Worm (Caenorhabditis elegans) whole organism, L4 larva: ENCODE results near the gene drr-2.

Experiments
- F10B5.3 ChIP-seq: sonication (generic microtip); optimal IDR thresholded peaks from 2 replicates; lab custom pipeline; 2016; ENCODE audit warnings: mild to moderate bottlenecking, missing genetic modification characterization, missing compliant biosample characterization
- F49E8.2 ChIP-seq: sonication (generic microtip); optimal IDR thresholded peaks from 2 replicates; lab custom pipeline; 2016; ENCODE audit warnings: missing compliant biosample characterization, mild to moderate bottlenecking, missing genetic modification characterization, borderline replicate concordance
- T20F7.1 ChIP-seq: fragments of 200-800 bp; sonication (Bioruptor generic); optimal IDR thresholded peaks from 2 replicates; lab custom pipeline; 2018; ENCODE audit warnings: mild to moderate bottlenecking, missing genetic modification characterization, missing compliant biosample characterization
- T26A8.4 ChIP-seq: fragments of 200-800 bp; sonication (Bioruptor generic); IDR thresholded peaks from 2 replicates; pipeline ENCODE4 v1.3.6; 2022; ENCODE audit warnings: missing genetic modification characterization, missing compliant biosample characterization
- Y48G9A.11 ChIP-seq: fragments of 200-800 bp; sonication (Bioruptor generic); IDR thresholded peaks from 2 replicates; pipeline ENCODE4 v1.3.6; 2022; ENCODE audit warnings: missing genetic modification reagents, missing genetic modification characterization, missing compliant biosample characterization
- Y75B8A.6 ChIP-seq: fragments of 200-800 bp; sonication (Bioruptor generic); IDR thresholded peaks from 2 replicates; pipeline ENCODE4 v1.3.6; 2022; ENCODE audit warnings: missing genetic modification reagents, missing genetic modification characterization, missing compliant biosample characterization
- aha-1 ChIP-seq: fragments of 150-350 bp; peaks from one replicate; lab custom pipeline; 2014; ENCODE audit warnings: missing biosample characterization, missing genetic modification characterization
- ama-1 ChIP-seq: fragments of 150-350 bp; optimal IDR thresholded peaks from 2 replicates; lab custom pipeline; 2014; ENCODE audit warnings: inconsistent platforms, mixed read lengths
- attf-4 ChIP-seq: sonication (generic microtip); optimal IDR thresholded peaks from 3 replicates; lab custom pipeline; 2017; ENCODE audit warnings: missing biosample characterization, missing genetic modification characterization
- ceh-28 ChIP-seq: fragments of 150-350 bp; optimal IDR thresholded peaks from 2 replicates; lab custom pipeline; 2014; ENCODE audit warnings: missing biosample characterization, missing genetic modification reagents, missing genetic modification characterization
- ceh-44 ChIP-seq: fragments of 200-800 bp; sonication (Bioruptor generic); IDR thresholded peaks from 2 replicates; pipeline ENCODE4 v1.3.6; 2022; ENCODE audit warnings: missing genetic modification reagents, missing genetic modification characterization, missing compliant biosample characterization
- ceh-82 ChIP-seq: sonication (generic microtip); optimal IDR thresholded peaks from 2 replicates; lab custom pipeline; 2017; ENCODE audit warnings: missing biosample characterization, missing genetic modification characterization
- daf-16 ChIP-seq, 3 experiments: sonication (generic microtip); optimal IDR thresholded peaks; 2 replicates each; lab custom pipeline; 2016 to 2017; ENCODE audit warnings: missing genetic modification characterization in 3 of 3, missing genetic modification reagents in 3 of 3, mild to moderate bottlenecking in 2 of 3, missing compliant biosample characterization in 2 of 3, missing biosample characterization in 1 of 3, moderate library complexity in 1 of 3
- daf-8 ChIP-seq: fragments of 200-800 bp; sonication (Bioruptor generic); IDR thresholded peaks from 2 replicates; pipeline ENCODE4 v1.3.6; 2022; ENCODE audit warnings: missing genetic modification characterization, missing compliant biosample characterization
- dmd-6 ChIP-seq: fragments of 200-800 bp; sonication (Bioruptor generic); IDR thresholded peaks from 2 replicates; pipeline ENCODE4 v1.3.6; 2022; ENCODE audit warnings: missing genetic modification reagents, missing genetic modification characterization, missing compliant biosample characterization
- dve-1 ChIP-seq: sonication (generic microtip); optimal IDR thresholded peaks from 2 replicates; lab custom pipeline; 2017; ENCODE audit warnings: antibody characterized with exemption, mild to moderate bottlenecking, missing genetic modification characterization, missing compliant biosample characterization; ENCODE audit not compliant: insufficient read depth
- egl-27 ChIP-seq: sonication (generic microtip); optimal IDR thresholded peaks from 3 replicates; lab custom pipeline; 2017; ENCODE audit warnings: missing biosample characterization, missing genetic modification reagents, missing genetic modification characterization
- egl-43 ChIP-seq: fragments of 200-800 bp; sonication (Bioruptor generic); IDR thresholded peaks from 2 replicates; pipeline ENCODE4 v1.3.6; 2022; ENCODE audit warnings: missing genetic modification reagents, missing genetic modification characterization, missing compliant biosample characterization
- fos-1 ChIP-seq: fragments of 150-350 bp; optimal IDR thresholded peaks from 2 replicates; lab custom pipeline; 2014; ENCODE audit warnings: missing biosample characterization, missing genetic modification characterization
- hlh-11 ChIP-seq: fragments of 200-800 bp; sonication (Bioruptor generic); optimal IDR thresholded peaks from 2 replicates; lab custom pipeline; 2018; ENCODE audit warnings: mild to moderate bottlenecking, missing genetic modification characterization, missing compliant biosample characterization
- lin-1 ChIP-seq: fragments of 200-800 bp; sonication (Bioruptor generic); IDR thresholded peaks from 2 replicates; pipeline ENCODE4 v1.3.6; 2022; ENCODE audit warnings: missing genetic modification reagents, missing genetic modification characterization, missing compliant biosample characterization
- lin-13 ChIP-seq: fragments of 150-350 bp; optimal IDR thresholded peaks from 2 replicates; lab custom pipeline; 2014; ENCODE audit warnings: missing biosample characterization, missing genetic modification reagents, missing genetic modification characterization
- lin-29 ChIP-seq: fragments of 200-800 bp; sonication (Bioruptor generic); IDR thresholded peaks from 2 replicates; pipeline ENCODE4 v1.3.6; 2022; ENCODE audit warnings: missing genetic modification reagents, missing genetic modification characterization, missing compliant biosample characterization
- lin-38 ChIP-seq: fragments of 200-800 bp; sonication (Bioruptor generic); IDR thresholded peaks from 2 replicates; pipeline ENCODE4 v1.3.6; 2022; ENCODE audit warnings: missing genetic modification reagents, missing genetic modification characterization, missing compliant biosample characterization
- madf-9 ChIP-seq: fragments of 200-800 bp; sonication (Bioruptor generic); conservative IDR thresholded peaks from 2 replicates; pipeline ENCODE4 v1.3.6; 2022; ENCODE audit warnings: missing genetic modification reagents, missing genetic modification characterization, missing compliant biosample characterization
- mes-2 ChIP-seq: sonication (generic microtip); optimal IDR thresholded peaks from 2 replicates; lab custom pipeline; 2016; ENCODE audit warnings: missing genotype, mild to moderate bottlenecking, missing genetic modification characterization, missing compliant biosample characterization; ENCODE audit not compliant: poor library complexity, severe bottlenecking
- nhr-102 ChIP-seq: sonication (generic microtip); optimal IDR thresholded peaks from 2 replicates; lab custom pipeline; 2016; ENCODE audit warnings: mild to moderate bottlenecking, missing genetic modification characterization, moderate library complexity, missing compliant biosample characterization
- nhr-111 ChIP-seq: fragments of 200-800 bp; sonication (Bioruptor generic); optimal IDR thresholded peaks from 2 replicates; lab custom pipeline; 2018; ENCODE audit warnings: mild to moderate bottlenecking, missing genetic modification characterization, missing compliant biosample characterization
- nhr-237 ChIP-seq: sonication (generic microtip); optimal IDR thresholded peaks from 2 replicates; lab custom pipeline; 2017; ENCODE audit warnings: missing biosample characterization, missing genetic modification characterization
- nhr-28 ChIP-seq: fragments of 150-350 bp; optimal IDR thresholded peaks from 2 replicates; lab custom pipeline; 2014; ENCODE audit warnings: missing biosample characterization, missing genetic modification characterization
- nhr-48 ChIP-seq: sonication (generic microtip); optimal IDR thresholded peaks from 2 replicates; lab custom pipeline; 2016; ENCODE audit warnings: mild to moderate bottlenecking, missing genetic modification characterization, missing compliant biosample characterization
- nhr-76 ChIP-seq: fragments of 150-350 bp; optimal IDR thresholded peaks from 2 replicates; lab custom pipeline; 2014; ENCODE audit warnings: missing biosample characterization, missing genetic modification characterization
- pha-4 ChIP-seq, 2 experiments: fragments of 150-350 bp in 1 of 2; fragments of 200-800 bp in 1 of 2; sonication (Bioruptor generic) in 1 of 2; IDR thresholded peaks in 1 of 2; optimal IDR thresholded peaks in 1 of 2; 2 replicates each; pipeline versions ENCODE4 v1.3.6 to Lab custom; 2014 to 2022; ENCODE audit warnings: missing genetic modification characterization in 2 of 2, missing genetic modification reagents in 2 of 2, missing biosample characterization in 1 of 2, missing compliant biosample characterization in 1 of 2
- php-3 ChIP-seq: fragments of 200-800 bp; sonication (Bioruptor generic); IDR thresholded peaks from 2 replicates; pipeline ENCODE4 v1.3.6; 2022; ENCODE audit warnings: missing genetic modification reagents, missing genetic modification characterization, missing compliant biosample characterization
- pqm-1 ChIP-seq: sonication (generic microtip); optimal IDR thresholded peaks from 2 replicates; lab custom pipeline; 2017; ENCODE audit warnings: missing biosample characterization, missing genetic modification characterization
- tag-97 ChIP-seq: fragments of 200-800 bp; sonication (Bioruptor generic); IDR thresholded peaks from 2 replicates; pipeline ENCODE4 v1.3.6; 2022; ENCODE audit warnings: missing genetic modification characterization, missing compliant biosample characterization
- unc-62 ChIP-seq, 3 experiments: fragments of 150-350 bp in 1 of 3; sonication (generic microtip); optimal IDR thresholded peaks in 2 of 3; peaks in 1 of 3; 1 replicate in 1 of 3; 2 replicates in 2 of 3; lab custom pipeline; 2014 to 2017; ENCODE audit warnings: missing biosample characterization in 3 of 3, missing genetic modification characterization in 3 of 3, missing genetic modification reagents in 3 of 3, missing genotype in 1 of 3
- zip-2 ChIP-seq: fragments of 150-350 bp; optimal IDR thresholded peaks from 2 replicates; lab custom pipeline; 2014; ENCODE audit warnings: missing biosample characterization, missing genetic modification characterization

drr-2 gene

ce11 chrIII:13614206-13614605 is 29.2 kb downstream of the drr-2 start:
- TF ChIP-seq Y75B8A.6 (no peak), madf-9 (no peak), lin-13 (GFP tag; lab: Kevin White, UChicago) (no peak), ama-1 (lab: Kevin White, UChicago) (peak; percentile 36), zip-2 (no peak), nhr-76 (tag; lab: Kevin White, UChicago) (no peak), aha-1 (tag; lab: Kevin White, UChicago) (peak; percentile 77), unc-62 (GFP tag; optimal IDR thresholded peaks at IDR 0.05 in 1 of 2; lab: Kevin White, UChicago) (peak in 1 of 2 experiments; percentile 77), unc-62 (tag; optimal IDR thresholded peaks at IDR 0.05; lab: Kevin White, UChicago) (no peak), nhr-237 (tag; lab: Kevin White, UChicago) (no peak)

ce11 chrIII:13607833-13608232 is 35.5 kb downstream of the drr-2 start, which contains the start of gene shpk-1:
TSS of gene shpk-1 (plus strand) at chrIII:13608020.
- TF ChIP-seq ama-1 (lab: Kevin White, UChicago) (no peak), nhr-102 (tag; lab: Kevin White, UChicago) (peak; percentile 73), dve-1 (tag; lab: Kevin White, UChicago) (peak; percentile 79), pha-4 (GFP tag; IDR thresholded peaks at IDR 0.05; lab: Robert Waterston, UW) (peak; percentile 54; the same call in 1 of the 2 replicates), pha-4 (tag; optimal IDR thresholded peaks at IDR 0.05; lab: Kevin White, UChicago) (no peak), lin-38 (GFP tag; lab: Robert Waterston, UW) (peak; percentile 13; the same call in 1 of the 2 replicates), ceh-82 (tag; lab: Kevin White, UChicago) (no peak), daf-8 (GFP tag; lab: Robert Waterston, UW) (no peak), pqm-1 (tag; lab: Kevin White, UChicago) (peak; percentile 94), hlh-11 (tag; lab: Kevin White, UChicago) (peak; percentile 83), F10B5.3 (tag; lab: Kevin White, UChicago) (no peak), lin-29 (GFP tag; lab: Robert Waterston, UW) (no peak), nhr-28 (tag; lab: Kevin White, UChicago) (peak; percentile 86), egl-43 (GFP tag; lab: Robert Waterston, UW) (no peak), php-3 (GFP tag; lab: Robert Waterston, UW) (peak; percentile 40; the same call in 1 of the 2 replicates), dmd-6 (GFP tag; lab: Robert Waterston, UW) (peak; percentile 84), ceh-44 (GFP tag; lab: Robert Waterston, UW) (no peak), fos-1 (tag; lab: Kevin White, UChicago) (no peak), nhr-48 (tag; lab: Kevin White, UChicago) (peak; percentile 43), mes-2 (peak; percentile 43), ceh-28 (tag; lab: Kevin White, UChicago) (no peak), tag-97 (GFP tag; lab: Robert Waterston, UW) (no peak), daf-16 (GFP tag; optimal IDR thresholded peaks at IDR 0.05; lab: Kevin White, UChicago) (peak in 1 of 2 experiments; percentile 32), daf-16 (tag; optimal IDR thresholded peaks at IDR 0.05; lab: Kevin White, UChicago) (peak; percentile 71), lin-1 (peak; percentile 37; the same call in 1 of the 2 replicates), T26A8.4 (GFP tag; lab: Robert Waterston, UW) (0 out of 2 replicates have a peak, but pooled peaks have one; percentile 41), nhr-237 (tag; lab: Kevin White, UChicago) (no peak), egl-27 (tag; lab: Kevin White, UChicago) (no peak), nhr-111 (GFP tag; lab: Kevin White, UChicago) (no peak), attf-4 (tag; lab: Kevin White, UChicago) (no peak), T20F7.1 (GFP tag; lab: Kevin White, UChicago) (no peak), Y48G9A.11 (no peak), F49E8.2 (tag; lab: Kevin White, UChicago) (no peak)
- TF ChIP-seq, all 104 proteins: peak for 14
